Fruit fly (Drosophila melanogaster): Measurements from ENCODE around the gene Prosbeta3.

DNA sequence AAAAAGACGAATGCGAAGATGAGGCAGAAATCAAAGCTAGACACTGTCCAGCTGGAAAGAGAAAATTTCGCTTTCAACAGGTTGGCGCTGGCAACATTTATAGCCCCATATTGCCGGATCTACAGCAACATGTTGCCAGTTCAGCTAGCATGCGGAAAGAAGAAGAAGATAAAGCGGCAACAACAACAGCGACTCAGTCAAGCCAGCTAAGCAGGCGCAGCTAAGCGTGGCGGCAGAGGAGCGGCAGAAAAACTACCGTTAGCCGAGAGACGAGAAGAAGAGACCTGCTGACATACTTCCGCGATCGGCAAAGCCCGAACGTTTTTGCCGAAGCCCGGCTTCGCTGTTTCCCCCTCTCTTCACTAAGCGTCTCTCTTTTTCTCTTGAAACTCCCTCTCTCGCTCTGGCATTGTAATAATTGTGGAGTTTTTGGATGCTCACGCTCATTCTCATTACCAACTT lies 50.6 kb downstream of the Prosbeta3 start:
- no peak for TF ChIP-seq usp (GFP tag; optimal IDR thresholded peaks at IDR 0.05)
- no peak for TF ChIP-seq psq (optimal IDR thresholded peaks at IDR 0.05)
- TF ChIP-seq pan (optimal IDR thresholded peaks at IDR 0.05): no peak
- TF ChIP-seq EcR (GFP tag; optimal IDR thresholded peaks at IDR 0.05): no peak
- no peak for TF ChIP-seq CG8478 (optimal IDR thresholded peaks at IDR 0.05)
- peak; percentile 1 for TF ChIP-seq Dll (optimal IDR thresholded peaks at IDR 0.05)

All from whole organism.